Worm (Caenorhabditis elegans) whole organism, L4 larva: ENCODE measurements around the gene F35H8.4.

Experiments
- F49E8.2 ChIP-seq: sonication (generic microtip); optimal IDR thresholded peaks from 2 replicates; lab custom pipeline; 2016; ENCODE audit warnings: missing compliant biosample characterization, mild to moderate bottlenecking, missing genetic modification characterization, borderline replicate concordance
- R02D3.7 ChIP-seq: fragments of 150-350 bp; sonication (generic microtip); optimal IDR thresholded peaks from 3 replicates; lab custom pipeline; 2014; ENCODE audit warnings: missing biosample characterization, missing genetic modification characterization
- ama-1 ChIP-seq: fragments of 150-350 bp; optimal IDR thresholded peaks from 2 replicates; lab custom pipeline; 2014; ENCODE audit warnings: inconsistent platforms, mixed read lengths
- ceh-62 ChIP-seq: sonication (generic microtip); optimal IDR thresholded peaks from 2 replicates; lab custom pipeline; 2017; ENCODE audit warnings: missing biosample characterization, missing genetic modification characterization
- dve-1 ChIP-seq: sonication (generic microtip); optimal IDR thresholded peaks from 2 replicates; lab custom pipeline; 2017; ENCODE audit warnings: antibody characterized with exemption, mild to moderate bottlenecking, missing genetic modification characterization, missing compliant biosample characterization; ENCODE audit not compliant: insufficient read depth
- hif-1 ChIP-seq, 2 experiments: sonication (generic microtip); optimal IDR thresholded peaks; 2 replicates each; lab custom pipeline; 2016 to 2017; ENCODE audit warnings: missing compliant biosample characterization in 2 of 2, missing genetic modification characterization in 2 of 2, missing genetic modification reagents in 2 of 2, missing genotype in 2 of 2, mild to moderate bottlenecking in 1 of 2
- nhr-237 ChIP-seq: sonication (generic microtip); optimal IDR thresholded peaks from 2 replicates; lab custom pipeline; 2017; ENCODE audit warnings: missing biosample characterization, missing genetic modification characterization
- nhr-76 ChIP-seq: fragments of 150-350 bp; optimal IDR thresholded peaks from 2 replicates; lab custom pipeline; 2014; ENCODE audit warnings: missing biosample characterization, missing genetic modification characterization
- unc-62 ChIP-seq, 3 experiments: fragments of 150-350 bp in 1 of 3; sonication (generic microtip); optimal IDR thresholded peaks in 2 of 3; peaks in 1 of 3; 1 replicate in 1 of 3; 2 replicates in 2 of 3; lab custom pipeline; 2014 to 2017; ENCODE audit warnings: missing biosample characterization in 3 of 3, missing genetic modification characterization in 3 of 3, missing genetic modification reagents in 3 of 3, missing genotype in 1 of 3

DNA sequence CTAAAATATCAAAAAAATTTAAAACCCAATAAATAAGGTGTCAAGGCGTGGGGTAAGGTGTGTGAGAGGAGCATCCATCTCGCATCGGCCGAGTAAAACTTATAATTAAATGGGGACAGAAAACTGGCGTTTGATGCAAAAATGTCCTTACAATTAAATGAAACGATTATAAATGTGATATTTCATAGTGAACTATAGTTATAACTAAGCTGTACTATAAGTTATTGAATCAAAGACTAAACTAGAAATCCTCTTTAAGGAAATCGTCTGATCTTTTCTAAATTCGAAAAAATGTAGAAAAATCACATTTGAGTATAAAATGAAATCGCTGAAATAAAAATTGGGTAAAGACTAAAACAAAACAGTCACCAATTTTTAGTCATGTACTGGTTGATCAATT, 9.1 kb downstream of the F35H8.4 start, which contains the start of gene sra-6:
- TF ChIP-seq dve-1 (tag; lab: Kevin White, UChicago) (no peak), ceh-62 (no peak), F49E8.2 (no peak), ama-1 (lab: Kevin White, UChicago) (no peak), R02D3.7 (tag; lab: Kevin White, UChicago) (no peak), nhr-237 (tag; lab: Kevin White, UChicago) (no peak), unc-62 (GFP tag; optimal IDR thresholded peaks at IDR 0.05 in 1 of 2; lab: Kevin White, UChicago) (no peak), unc-62 (tag; optimal IDR thresholded peaks at IDR 0.05; lab: Kevin White, UChicago) (no peak), hif-1 (tag; optimal IDR thresholded peaks at IDR 0.05; lab: Kevin White, UChicago) (no peak), nhr-76 (tag; lab: Kevin White, UChicago) (no peak)
